Worm (Caenorhabditis elegans) whole organism, L1 larva: Measurements from ENCODE around the gene mec-17.

ENCODE experiments used
- aly-2 ChIP-seq: fragments of 150-350 bp; optimal IDR thresholded peaks from 2 replicates; lab custom pipeline; 2014; ENCODE audit warnings: missing biosample characterization, missing genetic modification characterization
- blmp-1 ChIP-seq: fragments of 150-350 bp; optimal IDR thresholded peaks from 2 replicates; lab custom pipeline; 2014; ENCODE audit warnings: missing biosample characterization, missing genetic modification characterization
- ceh-63 ChIP-seq: fragments of 200-800 bp; sonication (Bioruptor generic); optimal IDR thresholded peaks from 2 replicates; lab custom pipeline; 2018; ENCODE audit warnings: mild to moderate bottlenecking, missing genetic modification characterization, missing compliant biosample characterization
- ceh-8 ChIP-seq: fragments of 200-800 bp; sonication (Bioruptor generic); optimal IDR thresholded peaks from 2 replicates; lab custom pipeline; 2018; ENCODE audit warnings: mild to moderate bottlenecking, missing genetic modification characterization, moderate library complexity, missing compliant biosample characterization
- ceh-82 ChIP-seq, 3 experiments: fragments of 150-350 bp in 1 of 3; sonication (generic microtip) in 2 of 3; optimal IDR thresholded peaks; 2 replicates each; lab custom pipeline; 2014 to 2017; ENCODE audit warnings: missing biosample characterization in 3 of 3, missing genetic modification characterization in 3 of 3
- ceh-90 ChIP-seq: sonication (generic microtip); optimal IDR thresholded peaks from 2 replicates; lab custom pipeline; 2016; ENCODE audit warnings: missing genetic modification characterization, missing compliant biosample characterization
- ces-1 ChIP-seq: fragments of 150-350 bp; optimal IDR thresholded peaks from 2 replicates; lab custom pipeline; 2014; ENCODE audit warnings: missing biosample characterization, missing genetic modification reagents, missing genetic modification characterization
- dpl-1 ChIP-seq, 3 experiments: fragments of 150-350 bp in 2 of 3; sonication (generic microtip) in 1 of 3; optimal IDR thresholded peaks; 2 replicates each; lab custom pipeline; 2014 to 2017; ENCODE audit warnings: missing biosample characterization in 3 of 3, missing genetic modification characterization in 3 of 3, missing genetic modification reagents in 3 of 3
- dsc-1 ChIP-seq: sonication (generic microtip); optimal IDR thresholded peaks from 2 replicates; lab custom pipeline; 2016; ENCODE audit warnings: mild to moderate bottlenecking, missing genetic modification characterization, missing compliant biosample characterization
- efl-1 ChIP-seq, 4 experiments: fragments of 150-350 bp; optimal IDR thresholded peaks in 3 of 4; peaks in 1 of 4; 1 replicate in 1 of 4; 2 replicates in 3 of 4; lab custom pipeline; 2014; ENCODE audit warnings: missing biosample characterization in 2 of 4, missing genetic modification characterization in 2 of 4, missing genetic modification reagents in 2 of 4
- elt-3 ChIP-seq, 6 experiments: fragments of 150-350 bp in 1 of 6; sonication (generic microtip); optimal IDR thresholded peaks; 2 replicates each; lab custom pipeline; 2017 to 2018; ENCODE audit warnings: missing biosample characterization in 6 of 6, missing genetic modification characterization in 6 of 6, inconsistent platforms in 1 of 6
- ets-5 ChIP-seq: fragments of 200-800 bp; sonication (Bioruptor generic); IDR thresholded peaks from 2 replicates; pipeline ENCODE4 v1.3.6; 2022; ENCODE audit warnings: missing genetic modification characterization, missing compliant biosample characterization
- fkh-4 ChIP-seq: sonication (generic microtip); optimal IDR thresholded peaks from 2 replicates; lab custom pipeline; 2016; ENCODE audit warnings: missing compliant biosample characterization, missing genetic modification characterization, borderline replicate concordance
- fos-1 ChIP-seq: fragments of 150-350 bp; optimal IDR thresholded peaks from 2 replicates; lab custom pipeline; 2014; ENCODE audit warnings: missing biosample characterization, missing genetic modification characterization
- hlh-17 ChIP-seq: fragments of 200-800 bp; sonication (Bioruptor generic); optimal IDR thresholded peaks from 2 replicates; lab custom pipeline; 2018; ENCODE audit warnings: missing genetic modification characterization, mild to moderate bottlenecking, missing compliant biosample characterization, moderate library complexity, borderline replicate concordance
- isw-1 ChIP-seq: fragments of 200-800 bp; sonication (Bioruptor generic); IDR thresholded peaks from 2 replicates; pipeline ENCODE4 v1.3.6; 2022; ENCODE audit warnings: missing genetic modification characterization, missing compliant biosample characterization
- lin-14 ChIP-seq: fragments of 200-800 bp; sonication (Bioruptor generic); optimal IDR thresholded peaks from 2 replicates; lab custom pipeline; 2018; ENCODE audit warnings: mild to moderate bottlenecking, missing genetic modification characterization, moderate library complexity, missing compliant biosample characterization
- lin-35 ChIP-seq, 2 experiments: fragments of 150-350 bp; optimal IDR thresholded peaks; 2 replicates each; lab custom pipeline; 2014; ENCODE audit warnings: missing biosample characterization in 2 of 2, missing genetic modification characterization in 2 of 2, missing genetic modification reagents in 2 of 2
- lsy-2 ChIP-seq, 2 experiments: fragments of 150-350 bp; optimal IDR thresholded peaks; 2 replicates each; lab custom pipeline; 2014; ENCODE audit warnings: missing biosample characterization in 2 of 2, missing genetic modification characterization in 2 of 2
- mdl-1 ChIP-seq, 2 experiments: fragments of 150-350 bp; optimal IDR thresholded peaks; 2 replicates each; lab custom pipeline; 2014 to 2017; ENCODE audit warnings: missing biosample characterization in 2 of 2, missing genetic modification characterization in 2 of 2, inconsistent platforms in 1 of 2
- mef-2 ChIP-seq: fragments of 150-350 bp; optimal IDR thresholded peaks from 2 replicates; lab custom pipeline; 2014; ENCODE audit warnings: missing biosample characterization, missing genetic modification characterization
- nhr-12 ChIP-seq: sonication (generic microtip); optimal IDR thresholded peaks from 2 replicates; lab custom pipeline; 2017; ENCODE audit warnings: missing biosample characterization, missing genetic modification characterization
- nhr-28 ChIP-seq: fragments of 150-350 bp; optimal IDR thresholded peaks from 2 replicates; lab custom pipeline; 2014; ENCODE audit warnings: missing biosample characterization, missing genetic modification characterization
- nhr-47 ChIP-seq: sonication (generic microtip); optimal IDR thresholded peaks from 2 replicates; lab custom pipeline; 2016; ENCODE audit warnings: mild to moderate bottlenecking, missing genetic modification characterization, moderate library complexity, missing compliant biosample characterization
- nhr-71 ChIP-seq: sonication (generic microtip); optimal IDR thresholded peaks from 2 replicates; lab custom pipeline; 2016; ENCODE audit warnings: mild to moderate bottlenecking, missing genetic modification characterization, moderate library complexity, missing compliant biosample characterization
- snpc-4 ChIP-seq: fragments of 150-350 bp; optimal IDR thresholded peaks from 2 replicates; lab custom pipeline; 2014; ENCODE audit warnings: missing biosample characterization, missing genetic modification characterization
- snu-23 ChIP-seq: sonication (generic microtip); optimal IDR thresholded peaks from 2 replicates; lab custom pipeline; 2016; ENCODE audit warnings: missing genetic modification characterization, missing compliant biosample characterization
- sup-37 ChIP-seq: fragments of 200-800 bp; sonication (Bioruptor generic); optimal IDR thresholded peaks from 2 replicates; lab custom pipeline; 2018; ENCODE audit warnings: mild to moderate bottlenecking, missing genetic modification characterization, missing compliant biosample characterization
- unc-86 ChIP-seq: sonication (generic microtip); optimal IDR thresholded peaks from 2 replicates; lab custom pipeline; 2016; ENCODE audit warnings: missing genetic modification characterization, missing compliant biosample characterization
- unc-98 ChIP-seq: fragments of 200-800 bp; sonication (Bioruptor generic); IDR thresholded peaks from 2 replicates; pipeline ENCODE4 v1.3.6; 2022; ENCODE audit warnings: missing genetic modification characterization, missing compliant biosample characterization
- vab-15 ChIP-seq: sonication (generic microtip); optimal IDR thresholded peaks from 2 replicates; lab custom pipeline; 2017; ENCODE audit warnings: missing genotype, mild to moderate bottlenecking, missing genetic modification characterization, missing compliant biosample characterization
- xbp-1 ChIP-seq: sonication (generic microtip); optimal IDR thresholded peaks from 2 replicates; lab custom pipeline; 2016; ENCODE audit warnings: missing genetic modification characterization, missing compliant biosample characterization
- zag-1 ChIP-seq: fragments of 150-350 bp; optimal IDR thresholded peaks from 2 replicates; lab custom pipeline; 2014; ENCODE audit warnings: missing biosample characterization, missing genetic modification characterization
- zip-4 ChIP-seq: fragments of 200-800 bp; sonication (Bioruptor generic); optimal IDR thresholded peaks from 2 replicates; lab custom pipeline; 2018; ENCODE audit warnings: mild to moderate bottlenecking, missing genetic modification characterization, moderate library complexity, missing compliant biosample characterization
- ztf-11 ChIP-seq, 2 experiments: sonication (generic microtip); optimal IDR thresholded peaks; 2 replicates each; lab custom pipeline; 2016 to 2017; ENCODE audit warnings: missing genetic modification characterization in 2 of 2, missing biosample characterization in 1 of 2, missing compliant biosample characterization in 1 of 2

Gene mec-17

DNA sequence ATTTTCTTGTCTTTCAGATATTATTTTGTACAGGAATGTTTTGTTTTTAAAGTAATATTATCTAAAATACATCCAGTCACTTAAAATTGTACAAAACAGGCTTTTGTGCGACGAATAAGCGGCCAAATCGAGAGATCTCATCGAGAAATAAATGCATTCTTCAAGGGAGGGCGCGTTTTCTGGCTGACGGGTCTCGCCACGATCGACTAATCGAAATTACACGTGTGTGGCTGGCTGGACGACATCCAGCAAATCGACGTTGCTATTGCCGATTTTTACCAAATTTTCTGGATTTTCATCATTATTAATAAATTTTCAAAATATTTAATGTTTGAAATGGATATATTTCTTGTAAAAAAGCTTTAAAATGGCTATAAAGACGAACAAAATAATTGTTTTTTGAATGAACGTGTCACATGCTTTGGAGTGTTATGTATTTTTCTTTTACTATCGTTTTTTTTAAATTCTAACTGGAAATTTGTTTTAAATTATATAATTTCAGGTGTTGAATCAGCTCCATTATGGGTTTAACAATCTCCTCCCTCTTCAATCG, 4.9 kb downstream of the mec-17 start, which contains the start of gene arf-5:
arf-5 (plus strand) TSS at position 503 of the 553 bp plus-strand sequence.
- TF ChIP-seq nhr-71 (peak; percentile 20), nhr-28 (no peak), ceh-90 (no peak), dsc-1 (tag; lab: Kevin White, UChicago) (no peak), efl-1 (optimal IDR thresholded peaks at IDR 0.05; lab: Kevin White, UChicago) (peak; percentile 27 to 32), efl-1 (GFP tag; optimal IDR thresholded peaks at IDR 0.05 in 1 of 2; lab: Kevin White, UChicago) (peak; percentile 32 to 37), zip-4 (no peak), blmp-1 (tag; lab: Kevin White, UChicago) (peak; percentile 53), ces-1 (GFP tag; lab: Kevin White, UChicago) (no peak), vab-15 (tag; lab: Kevin White, UChicago) (no peak), zag-1 (no peak), ets-5 (GFP tag; lab: Robert Waterston, UW) (no peak), elt-3 (tag; optimal IDR thresholded peaks at IDR 0.05; lab: Kevin White, UChicago) (peak in 1 of 6 experiments; percentile 3), ceh-82 (tag; optimal IDR thresholded peaks at IDR 0.05; lab: Kevin White, UChicago) (peak in 1 of 3 experiments; percentile 25), aly-2 (tag; lab: Kevin White, UChicago) (no peak), lsy-2 (tag; optimal IDR thresholded peaks at IDR 0.05; lab: Kevin White, UChicago) (peak; percentile 34 to 55), isw-1 (GFP tag; lab: Robert Waterston, UW) (no peak), unc-98 (GFP tag; lab: Robert Waterston, UW) (no peak), lin-35 (GFP tag; optimal IDR thresholded peaks at IDR 0.05; lab: Kevin White, UChicago) (peak; percentile 36 to 51), hlh-17 (GFP tag; lab: Kevin White, UChicago) (no peak), nhr-47 (peak; percentile 1), ceh-63 (GFP tag; lab: Kevin White, UChicago) (no peak), snpc-4 (tag; lab: Kevin White, UChicago) (no peak), ceh-8 (GFP tag; lab: Kevin White, UChicago) (no peak), dpl-1 (GFP tag; optimal IDR thresholded peaks at IDR 0.05; lab: Kevin White, UChicago) (peak in 2 of 3 experiments; percentile 11 to 42), xbp-1 (tag; lab: Kevin White, UChicago) (peak; percentile 42), snu-23 (GFP tag; lab: Kevin White, UChicago) (peak; percentile 27), fos-1 (tag; lab: Kevin White, UChicago) (no peak), lin-14 (GFP tag; lab: Kevin White, UChicago) (peak; percentile 35), mdl-1 (tag; optimal IDR thresholded peaks at IDR 0.05; lab: Kevin White, UChicago) (peak in 1 of 2 experiments; percentile 57), fkh-4 (no peak), ztf-11 (tag; optimal IDR thresholded peaks at IDR 0.05; lab: Kevin White, UChicago) (no peak), nhr-12 (tag; lab: Kevin White, UChicago) (no peak)
- TF ChIP-seq, all 84 proteins: peak for 13

DNA sequence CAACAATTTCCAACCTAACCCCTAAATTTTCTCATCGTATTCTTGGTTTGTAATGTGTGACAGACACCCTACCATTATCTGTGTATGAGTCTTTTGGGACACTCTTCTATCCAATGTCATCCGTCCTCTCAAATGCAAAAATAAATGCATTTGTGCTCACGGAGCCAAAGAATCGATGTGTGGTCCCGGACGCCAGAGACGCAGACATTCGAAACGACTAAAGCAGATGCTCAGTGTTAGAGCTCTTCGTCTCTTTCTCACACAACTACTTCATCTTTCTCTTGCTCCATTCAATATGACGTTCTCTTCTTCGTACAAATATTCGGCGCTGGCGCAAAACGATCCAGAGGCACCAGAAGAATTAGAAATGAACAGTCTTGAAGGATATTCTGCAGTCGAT, 7.4 kb downstream of the mec-17 start, which contains the start of gene unc-24:
unc-24 (plus strand) TSS at position 283 of the 400 bp plus-strand sequence.
- TF ChIP-seq lin-14 (GFP tag; lab: Kevin White, UChicago) (peak; percentile 80), ceh-82 (tag; optimal IDR thresholded peaks at IDR 0.05; lab: Kevin White, UChicago) (peak in 1 of 3 experiments; percentile 59), unc-86 (tag; lab: Kevin White, UChicago) (peak; percentile 39), efl-1 (optimal IDR thresholded peaks at IDR 0.05; lab: Kevin White, UChicago) (peak in 1 of 2 experiments; percentile 20), efl-1 (GFP tag; optimal IDR thresholded peaks at IDR 0.05 in 1 of 2; lab: Kevin White, UChicago) (no peak), aly-2 (tag; lab: Kevin White, UChicago) (no peak), sup-37 (no peak), dpl-1 (GFP tag; optimal IDR thresholded peaks at IDR 0.05; lab: Kevin White, UChicago) (peak in 1 of 3 experiments; percentile 12), dsc-1 (tag; lab: Kevin White, UChicago) (peak; percentile 39)
- TF ChIP-seq, all 84 proteins: peak for 6

DNA sequence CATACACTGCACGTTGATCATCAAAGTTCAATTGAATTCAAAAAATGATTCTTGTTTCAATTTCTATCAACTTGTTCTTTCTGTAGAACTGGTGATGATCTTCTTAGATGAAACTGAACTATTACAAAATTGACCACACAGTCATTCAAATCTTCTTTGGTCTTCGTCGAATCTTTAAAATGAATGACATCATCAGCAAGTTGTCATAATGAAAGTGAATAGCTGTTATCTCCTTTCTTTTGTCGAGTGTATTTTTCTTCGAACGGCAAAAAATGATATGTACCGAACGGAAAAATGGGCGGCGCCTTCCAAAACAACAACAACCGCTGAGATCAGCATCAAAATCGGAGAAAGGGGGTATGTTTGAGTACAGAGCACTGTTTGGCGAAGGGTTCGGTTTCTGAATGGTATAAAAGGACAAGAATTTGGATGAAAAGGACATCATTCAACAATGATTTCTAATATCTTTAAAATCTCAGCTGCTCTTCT, 9.5 kb downstream of the mec-17 start, which contains the start of gene ora-1:
ora-1 (plus strand) TSS at position 439 of the 489 bp plus-strand sequence.
- TF ChIP-seq mef-2 = no peak
- TF ChIP-seq blmp-1 (tag; lab: Kevin White, UChicago) = peak; percentile 62
